Worm (Caenorhabditis elegans): ENCODE measurements around the gene W09H1.4.

- TF ChIP-seq zag-1 (tag; optimal IDR thresholded peaks at IDR 0.05): no peak
- TF ChIP-seq ceh-16 (tag; optimal IDR thresholded peaks at IDR 0.05): no peak
- TF ChIP-seq lin-11 (tag; optimal IDR thresholded peaks at IDR 0.05): no peak
- no peak for TF ChIP-seq egl-27 (tag; optimal IDR thresholded peaks at IDR 0.05)
- TF ChIP-seq elt-1 (tag; optimal IDR thresholded peaks at IDR 0.05): no peak
- TF ChIP-seq ztf-4 (tag; optimal IDR thresholded peaks at IDR 0.05): no peak
- no peak for TF ChIP-seq F13H6.1 (tag; optimal IDR thresholded peaks at IDR 0.05)
- no peak for TF ChIP-seq blmp-1 (tag; optimal IDR thresholded peaks at IDR 0.05; ENCODE audit: insufficient read depth)
- TF ChIP-seq nhr-23 (tag; optimal IDR thresholded peaks at IDR 0.05): no peak
- TF ChIP-seq nhr-11 (tag; optimal IDR thresholded peaks at IDR 0.05): no peak
- TF ChIP-seq fos-1 (tag; optimal IDR thresholded peaks at IDR 0.05): no peak
- TF ChIP-seq unc-39 (tag; optimal IDR thresholded peaks at IDR 0.05): no peak
- TF ChIP-seq ama-1 (optimal IDR thresholded peaks at IDR 0.05): no peak
Observed at ce11 chrII:13152409-13152808, 30.9 kb upstream of the W09H1.4 start.
